Worm (Caenorhabditis elegans) whole organism, mixed stage, embryonic: ENCODE results near the gene F19F10.11.

Experiments
- elt-1 ChIP-seq: sonication (generic microtip); optimal IDR thresholded peaks from 2 replicates; lab custom pipeline; 2017; ENCODE audit warnings: missing genetic modification characterization, mild to moderate bottlenecking, missing compliant biosample characterization, antibody characterized with exemption, moderate library complexity, borderline replicate concordance; ENCODE audit not compliant: insufficient read depth
- lin-13 ChIP-seq: fragments of 150-350 bp; optimal IDR thresholded peaks from 2 replicates; lab custom pipeline; 2014; ENCODE audit warnings: missing biosample characterization, missing genetic modification characterization
- mls-2 ChIP-seq: sonication (generic microtip); optimal IDR thresholded peaks from 2 replicates; lab custom pipeline; 2016; ENCODE audit warnings: mild to moderate bottlenecking, missing genetic modification characterization, moderate library complexity, missing compliant biosample characterization
- nhr-2 ChIP-seq: fragments of 150-350 bp; optimal IDR thresholded peaks from 2 replicates; lab custom pipeline; 2014; ENCODE audit warnings: missing biosample characterization, missing genetic modification characterization
- nhr-237 ChIP-seq: fragments of 150-350 bp; optimal IDR thresholded peaks from 2 replicates; lab custom pipeline; 2014; ENCODE audit warnings: missing biosample characterization, missing genetic modification characterization
- nhr-76 ChIP-seq: sonication (generic microtip); optimal IDR thresholded peaks from 2 replicates; lab custom pipeline; 2017; ENCODE audit warnings: missing biosample characterization, missing genetic modification characterization
- pha-4 ChIP-seq: fragments of 150-350 bp; optimal IDR thresholded peaks from 2 replicates; lab custom pipeline; 2018; ENCODE audit warnings: missing biosample characterization, missing genetic modification reagents, missing genetic modification characterization
- snpc-4 ChIP-seq: fragments of 150-350 bp; optimal IDR thresholded peaks from 2 replicates; lab custom pipeline; 2014; ENCODE audit warnings: missing biosample characterization, missing genetic modification characterization

DNA sequence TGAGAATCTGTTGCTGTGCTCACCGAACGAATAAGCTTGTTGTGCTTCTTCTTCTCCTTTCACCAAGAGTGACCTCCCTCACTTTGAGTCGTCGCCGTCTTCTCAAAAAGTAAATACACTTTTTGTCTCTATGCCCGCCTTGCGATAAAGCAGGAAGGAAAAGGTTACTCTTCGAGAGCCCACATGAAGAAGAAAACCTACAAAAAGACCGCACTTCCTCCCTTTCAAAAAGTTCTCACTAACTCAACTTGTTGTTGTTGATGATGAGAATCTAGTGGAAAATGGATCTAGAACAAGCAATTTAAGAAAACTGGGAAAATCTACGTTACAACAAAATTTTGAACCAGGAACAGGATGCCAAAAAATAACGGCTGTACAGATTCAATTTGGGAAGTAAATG lies 3.0 kb upstream of the F19F10.11 start, which contains the start of gene C50E3.6:
- no peak for TF ChIP-seq mls-2 (tag; lab: Kevin White, UChicago)
- no peak for TF ChIP-seq pha-4 (tag; lab: Kevin White, UChicago)
- TF ChIP-seq nhr-237 = no peak
- no peak for TF ChIP-seq elt-1 (tag; lab: Kevin White, UChicago)
- TF ChIP-seq nhr-76 (tag; lab: Kevin White, UChicago) = no peak
- no peak for TF ChIP-seq lin-13
- no peak for TF ChIP-seq nhr-2 (tag; lab: Kevin White, UChicago)
- TF ChIP-seq snpc-4 = no peak
